Worm (Caenorhabditis elegans): Measurements from ENCODE around the gene dmsr-16.

Gene dmsr-16

ce11 chrV:6842437-6842836, 33.6 kb upstream of the dmsr-16 start, which contains the start of gene T15B7.1:
Gene T15B7.1 (plus strand): TSS chrV:6842737.
- TF ChIP-seq fkh-3 (tag; optimal IDR thresholded peaks at IDR 0.05) (no peak), madf-10 (tag; optimal IDR thresholded peaks at IDR 0.05) (no peak), F55B11.4 (tag; optimal IDR thresholded peaks at IDR 0.05; ENCODE audit: borderline replicate concordance, insufficient read depth) (no peak), T26A5.8 (tag; optimal IDR thresholded peaks at IDR 0.05) (no peak), cebp-2 (GFP tag; IDR thresholded peaks at IDR 0.05) (no peak), sptf-2 (GFP tag; optimal IDR thresholded peaks at IDR 0.05) (no peak), unc-62 (GFP tag; optimal IDR thresholded peaks at IDR 0.05) (no peak)

- TF ChIP-seq dpff-1 (tag; optimal IDR thresholded peaks at IDR 0.05) (no peak), cebp-2 (GFP tag; IDR thresholded peaks at IDR 0.05) (no peak), egl-44 (GFP tag; IDR thresholded peaks at IDR 0.05) (no peak)
These were observed 30.1 kb upstream of the dmsr-16 start, which contains the start of gene hpo-8 for ce11 chrV:6839008-6839407. Gene hpo-8 (plus strand): TSS chrV:6839289.

ce11 chrV:6838599-6838998, 29.7 kb upstream of the dmsr-16 start, which contains the start of gene T15B7.15:
Gene T15B7.15 (minus strand): TSS chrV:6838665.
- TF ChIP-seq attf-6 (GFP tag; IDR thresholded peaks at IDR 0.05) (no peak), B0336.3 (GFP tag; IDR thresholded peaks at IDR 0.05) (no peak), lin-35 (GFP tag; optimal IDR thresholded peaks at IDR 0.05) (peak in 1 of 3 experiments; percentile 31), attf-3 (GFP tag; conservative IDR thresholded peaks at IDR 0.05) (peak; percentile 93), akir-1 (GFP tag; optimal IDR thresholded peaks at IDR 0.05) (no peak)

- peak; percentile 76 for TF ChIP-seq zfh-2 (GFP tag; conservative IDR thresholded peaks at IDR 0.05)
- TF ChIP-seq egrh-3 (GFP tag; IDR thresholded peaks at IDR 0.05), result peak; percentile 86
- no peak for TF ChIP-seq die-1 (tag; optimal IDR thresholded peaks at IDR 0.05)
These were observed 27.2 kb upstream of the dmsr-16 start for ce11 chrV:6836036-6836435.

- TF ChIP-seq atf-7 (tag; optimal IDR thresholded peaks at IDR 0.05) (no peak), ceh-58 (GFP tag; IDR thresholded peaks at IDR 0.05) (no peak), xnd-1 (tag; optimal IDR thresholded peaks at IDR 0.05) (no peak), lir-1 (GFP tag; conservative IDR thresholded peaks at IDR 0.05) (no peak), ccch-3 (GFP tag; optimal IDR thresholded peaks at IDR 0.05) (no peak), rcor-1 (GFP tag; IDR thresholded peaks at IDR 0.05) (no peak), dpff-1 (tag; optimal IDR thresholded peaks at IDR 0.05) (no peak)
These were observed 26.4 kb upstream of the dmsr-16 start, which contains the start of the genes T15B7.14 and col-143 for ce11 chrV:6835242-6835641. Gene T15B7.14 (minus strand): TSS chrV:6835342. Gene col-143 (plus strand): TSS chrV:6835635.

- TF ChIP-seq F57A8.1 (GFP tag; optimal IDR thresholded peaks at IDR 0.05), result no peak
- no peak for TF ChIP-seq ztf-6 (GFP tag; IDR thresholded peaks at IDR 0.05)
- no peak for TF ChIP-seq dpl-1 (GFP tag; optimal IDR thresholded peaks at IDR 0.05)
- peak; percentile 77 for TF ChIP-seq zfh-2 (GFP tag; conservative IDR thresholded peaks at IDR 0.05)
- peak; percentile 90 for TF ChIP-seq egrh-3 (GFP tag; IDR thresholded peaks at IDR 0.05)
These were observed 22.7 kb upstream of the dmsr-16 start for ce11 chrV:6831539-6831938.

- TF ChIP-seq nhr-27 (tag; optimal IDR thresholded peaks at IDR 0.05) (no peak), ZK185.1 (tag; optimal IDR thresholded peaks at IDR 0.05; ENCODE audit: poor library complexity, severe bottlenecking) (no peak), aptf-2 (GFP tag; conservative IDR thresholded peaks at IDR 0.05) (no peak), C06A6.2 (GFP tag; conservative IDR thresholded peaks at IDR 0.05) (no peak), sdz-38 (tag; optimal IDR thresholded peaks at IDR 0.05) (no peak), nhr-80 (tag; optimal IDR thresholded peaks at IDR 0.05) (no peak), akir-1 (GFP tag; optimal IDR thresholded peaks at IDR 0.05) (no peak), cebp-1 (GFP tag; IDR thresholded peaks at IDR 0.05) (no peak), cebp-1 (tag; optimal IDR thresholded peaks at IDR 0.05) (no peak), attf-3 (GFP tag; conservative IDR thresholded peaks at IDR 0.05) (no peak), lin-40 (tag; optimal IDR thresholded peaks at IDR 0.05) (no peak), K11D2.4 (GFP tag; IDR thresholded peaks at IDR 0.05) (no peak), repo-1 (tag; optimal IDR thresholded peaks at IDR 0.05) (no peak), chd-7 (tag; optimal IDR thresholded peaks at IDR 0.05) (no peak), rec-8 (tag; optimal IDR thresholded peaks at IDR 0.05) (no peak)
These were observed 21.9 kb upstream of the dmsr-16 start, which contains the start of gene col-142 for ce11 chrV:6830755-6831227. Gene col-142 (plus strand): TSS chrV:6831177.

Measured in whole organism, young adult.